Fruit fly (Drosophila melanogaster) whole organism, pupa: ENCODE measurements around the gene Aos1.

Experiments used
- CG10348 ChIP-seq: fragments of 200-800 bp; sonication (Bioruptor generic); IDR thresholded peaks from 2 replicates; pipeline ENCODE4 v1.3.6; 2022; ENCODE audit warnings: missing biosample characterization, missing genetic modification characterization
- CG12605 ChIP-seq: fragments of 200-800 bp; sonication (Bioruptor generic); IDR thresholded peaks from 2 replicates; pipeline ENCODE4 v1.3.6; 2022; ENCODE audit warnings: missing biosample characterization, missing genetic modification characterization
- CG13204 ChIP-seq: fragments of 200-800 bp; sonication (Bioruptor generic); optimal IDR thresholded peaks from 2 replicates; lab custom pipeline; 2018; ENCODE audit warnings: missing biosample characterization, mild to moderate bottlenecking, missing genetic modification characterization, moderate library complexity
- CG14655 ChIP-seq: fragments of 200-800 bp; sonication (Bioruptor generic); optimal IDR thresholded peaks from 3 replicates; lab custom pipeline; 2017; ENCODE audit warnings: mild to moderate bottlenecking, missing biosample characterization, missing genetic modification reagents, missing genetic modification characterization
- CG15710 ChIP-seq: fragments of 200-800 bp; sonication (Bioruptor generic); optimal IDR thresholded peaks from 2 replicates; lab custom pipeline; 2018; ENCODE audit warnings: missing biosample characterization, mild to moderate bottlenecking, missing genetic modification characterization, moderate library complexity
- CG17806 ChIP-seq: fragments of 200-800 bp; sonication (Bioruptor generic); optimal IDR thresholded peaks from 2 replicates; lab custom pipeline; 2018; ENCODE audit warnings: missing biosample characterization, mild to moderate bottlenecking, missing genetic modification characterization, moderate library complexity
- CG32121 ChIP-seq: fragments of 200-800 bp; sonication (Bioruptor generic); IDR thresholded peaks from 2 replicates; pipeline ENCODE4 v1.3.6; 2022; ENCODE audit warnings: missing biosample characterization, missing genetic modification characterization
- CG34367 ChIP-seq: fragments of 200-800 bp; sonication (Bioruptor generic); optimal IDR thresholded peaks from 2 replicates; lab custom pipeline; 2018; ENCODE audit warnings: missing biosample characterization, mild to moderate bottlenecking, missing genetic modification characterization
- CG4496 ChIP-seq: fragments of 200-800 bp; sonication (Bioruptor generic); IDR thresholded peaks from 3 replicates; pipeline ENCODE4 v1.3.6; 2022; ENCODE audit warnings: missing biosample characterization, missing genetic modification characterization
- CG8159 ChIP-seq: fragments of 200-800 bp; sonication (Bioruptor generic); optimal IDR thresholded peaks from 3 replicates; lab custom pipeline; 2018; ENCODE audit warnings: missing biosample characterization, mild to moderate bottlenecking, missing genetic modification characterization, moderate library complexity
- CG8301 ChIP-seq: fragments of 200-800 bp; sonication (Bioruptor generic); optimal IDR thresholded peaks from 2 replicates; lab custom pipeline; 2018; ENCODE audit warnings: missing biosample characterization, mild to moderate bottlenecking, missing genetic modification characterization
- CG9948 ChIP-seq: fragments of 200-800 bp; sonication (Bioruptor generic); optimal IDR thresholded peaks from 2 replicates; lab custom pipeline; 2018; ENCODE audit warnings: missing biosample characterization, mild to moderate bottlenecking, missing genetic modification characterization, moderate library complexity
- D1 ChIP-seq: fragments of 200-800 bp; sonication (Bioruptor generic); optimal IDR thresholded peaks from 2 replicates; lab custom pipeline; 2018; ENCODE audit warnings: missing biosample characterization, mild to moderate bottlenecking, missing genetic modification characterization, moderate library complexity
- EcR ChIP-seq: fragments of 200-800 bp; sonication (Bioruptor generic); optimal IDR thresholded peaks from 3 replicates; lab custom pipeline; 2019; ENCODE audit warnings: missing biosample characterization, missing genetic modification characterization, mild to moderate bottlenecking, moderate library complexity, missing genetic modification reagents
- Ets98B ChIP-seq: fragments of 200-800 bp; sonication (Bioruptor generic); IDR thresholded peaks from 2 replicates; pipeline ENCODE4 v1.3.6; 2022; ENCODE audit warnings: missing biosample characterization, missing genetic modification characterization
- Pif1A ChIP-seq: fragments of 200-800 bp; sonication (Bioruptor generic); optimal IDR thresholded peaks from 3 replicates; lab custom pipeline; 2016; ENCODE audit warnings: missing biosample characterization, missing genetic modification characterization
- Pif1B ChIP-seq: fragments of 200-800 bp; sonication (Bioruptor generic); optimal IDR thresholded peaks from 3 replicates; lab custom pipeline; 2016; ENCODE audit warnings: missing biosample characterization, missing genetic modification characterization
- Snoo ChIP-seq: fragments of 200-800 bp; sonication (Bioruptor generic); optimal IDR thresholded peaks from 3 replicates; lab custom pipeline; 2017; ENCODE audit warnings: missing biosample characterization, mild to moderate bottlenecking, missing genetic modification characterization, inconsistent platforms
- fd96Ca ChIP-seq: fragments of 200-800 bp; sonication (Bioruptor generic); IDR thresholded peaks from 3 replicates; pipeline ENCODE4 v1.3.6; 2022; ENCODE audit warnings: missing biosample characterization, missing genetic modification characterization
- gl ChIP-seq: fragments of 200-800 bp; sonication (Bioruptor generic); optimal IDR thresholded peaks from 2 replicates; lab custom pipeline; 2018; ENCODE audit warnings: missing biosample characterization, mild to moderate bottlenecking, missing genetic modification characterization
- rn ChIP-seq: fragments of 200-800 bp; sonication (Bioruptor generic); IDR thresholded peaks from 2 replicates; pipeline ENCODE4 v1.3.6; 2022; ENCODE audit warnings: missing biosample characterization, missing genetic modification characterization

Aos1 gene

dm6 chr3R:12451888-12452514 is 18.4 kb upstream of the Aos1 start, which contains the start of gene CG5509:
Gene CG5509 (plus strand): TSS chr3R:12452464.
- TF ChIP-seq gl (tag; lab: Kevin White, UChicago) (no peak), CG8301 (tag; lab: Kevin White, UChicago) (no peak), EcR (GFP tag; lab: Kevin White, UChicago) (peak; percentile 63), CG32121 (GFP tag; lab: Robert Waterston, UW) (no peak), CG10348 (GFP tag; lab: Robert Waterston, UW) (0 out of 2 replicates have a peak, but pooled peaks have one; percentile 9), Snoo (tag; lab: Kevin White, UChicago) (no peak), Ets98B (peak; percentile 43), CG14655 (GFP tag; lab: Kevin White, UChicago) (no peak), CG4496 (GFP tag; lab: Robert Waterston, UW) (0 out of 3 replicates have a peak, but pooled peaks have one; percentile 22), CG9948 (tag; lab: Kevin White, UChicago) (no peak), CG13204 (GFP tag; lab: Kevin White, UChicago) (peak; percentile 92), CG17806 (tag; lab: Kevin White, UChicago) (no peak)

dm6 chr3R:12451376-12451775 is 17.8 kb upstream of the Aos1 start:
- TF ChIP-seq CG8301 (tag; lab: Kevin White, UChicago) (peak; percentile 20), Snoo (tag; lab: Kevin White, UChicago) (no peak), CG4496 (GFP tag; lab: Robert Waterston, UW) (0 out of 3 replicates have a peak, but pooled peaks have one; percentile 49), fd96Ca (GFP tag; lab: Robert Waterston, UW) (no peak), CG13204 (GFP tag; lab: Kevin White, UChicago) (no peak), Pif1B (GFP tag; lab: Kevin White, UChicago) (no peak), CG9948 (tag; lab: Kevin White, UChicago) (peak; percentile 22), Pif1A (GFP tag; lab: Kevin White, UChicago) (no peak), gl (tag; lab: Kevin White, UChicago) (no peak), CG15710 (tag; lab: Kevin White, UChicago) (peak; percentile 21), CG14655 (GFP tag; lab: Kevin White, UChicago) (no peak), EcR (GFP tag; lab: Kevin White, UChicago) (no peak), CG32121 (GFP tag; lab: Robert Waterston, UW) (peak; percentile 22; the same call in 1 of the 2 replicates), CG17806 (tag; lab: Kevin White, UChicago) (peak; percentile 27), CG8159 (tag; lab: Kevin White, UChicago) (peak; percentile 32), CG34367 (peak; percentile 15), D1 (no peak), rn (GFP tag; lab: Robert Waterston, UW) (no peak), CG10348 (GFP tag; lab: Robert Waterston, UW) (0 out of 2 replicates have a peak, but pooled peaks have one; percentile 11), Ets98B (peak; percentile 29), CG12605 (0 out of 2 replicates have a peak, but pooled peaks have one; percentile 35)

- TF ChIP-seq rn (GFP tag; lab: Robert Waterston, UW) (no peak), EcR (GFP tag; lab: Kevin White, UChicago) (peak; percentile 91)
Observed at dm6 chr3R:12450713-12451259, 17.2 kb upstream of the Aos1 start.

- peak; percentile 5 for TF ChIP-seq Pif1A (GFP tag; lab: Kevin White, UChicago)
- no peak for TF ChIP-seq CG34367
- TF ChIP-seq CG8159 (tag; lab: Kevin White, UChicago): peak; percentile 18
- TF ChIP-seq gl (tag; lab: Kevin White, UChicago): peak; percentile 51
- no peak for TF ChIP-seq CG8301 (tag; lab: Kevin White, UChicago)
- no peak for TF ChIP-seq CG15710 (tag; lab: Kevin White, UChicago)
- no peak; the same call in 2 of the 3 replicates for TF ChIP-seq CG4496 (GFP tag; lab: Robert Waterston, UW)
- no peak for TF ChIP-seq Snoo (tag; lab: Kevin White, UChicago)
- peak; percentile 24; the same call in 1 of the 3 replicates for TF ChIP-seq fd96Ca (GFP tag; lab: Robert Waterston, UW)
- TF ChIP-seq CG9948 (tag; lab: Kevin White, UChicago): peak; percentile 5
- TF ChIP-seq Pif1B (GFP tag; lab: Kevin White, UChicago): no peak
- no peak for TF ChIP-seq rn (GFP tag; lab: Robert Waterston, UW)
- no peak for TF ChIP-seq Ets98B
- peak; percentile 43 for TF ChIP-seq CG32121 (GFP tag; lab: Robert Waterston, UW)
- TF ChIP-seq EcR (GFP tag; lab: Kevin White, UChicago): peak; percentile 34
- TF ChIP-seq CG14655 (GFP tag; lab: Kevin White, UChicago): no peak
- no peak for TF ChIP-seq CG10348 (GFP tag; lab: Robert Waterston, UW)
- TF ChIP-seq CG17806 (tag; lab: Kevin White, UChicago): no peak
- no peak for TF ChIP-seq CG12605
- TF ChIP-seq CG13204 (GFP tag; lab: Kevin White, UChicago): peak; percentile 52
- no peak for TF ChIP-seq D1
Observed at dm6 chr3R:12449617-12450242, 16.1 kb upstream of the Aos1 start.

DNA sequence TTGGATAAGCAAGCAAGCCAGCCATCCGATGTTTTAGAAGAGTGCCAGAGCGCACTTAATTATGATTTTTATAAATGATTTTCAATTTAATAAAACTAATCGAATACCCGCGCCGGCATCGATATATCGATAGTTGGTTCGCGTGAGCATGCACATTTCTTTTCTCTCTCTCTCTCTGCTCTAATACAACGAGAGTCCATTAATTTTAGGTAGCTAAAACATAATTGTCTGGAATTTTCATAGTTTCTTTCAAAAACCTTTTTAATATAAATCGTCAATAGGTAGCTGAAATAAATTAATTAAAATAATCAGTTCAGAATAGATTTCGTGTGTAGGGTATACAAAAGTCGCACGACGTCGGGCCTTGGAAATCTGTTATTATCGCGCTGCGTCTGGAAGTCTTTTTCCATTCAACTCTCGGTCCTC is 15.3 kb upstream of the Aos1 start, which contains the start of gene CG18549:
Gene CG18549 (plus strand): TSS at position 408 of the 426 bp plus-strand sequence.
- TF ChIP-seq gl (tag; lab: Kevin White, UChicago): peak; percentile 99
- TF ChIP-seq rn (GFP tag; lab: Robert Waterston, UW): peak; percentile 100
- peak; percentile 91 for TF ChIP-seq EcR (GFP tag; lab: Kevin White, UChicago)
- peak; percentile 100 for TF ChIP-seq CG32121 (GFP tag; lab: Robert Waterston, UW)
- peak; percentile 100 for TF ChIP-seq CG14655 (GFP tag; lab: Kevin White, UChicago)
- peak; percentile 100 for TF ChIP-seq CG9948 (tag; lab: Kevin White, UChicago)
- peak; percentile 99 for TF ChIP-seq CG10348 (GFP tag; lab: Robert Waterston, UW)
- TF ChIP-seq CG12605: peak; percentile 100
- peak; percentile 100 for TF ChIP-seq Snoo (tag; lab: Kevin White, UChicago)
- peak; percentile 100 for TF ChIP-seq CG8301 (tag; lab: Kevin White, UChicago)
- TF ChIP-seq CG13204 (GFP tag; lab: Kevin White, UChicago): peak; percentile 99
- peak; percentile 100 for TF ChIP-seq Pif1A (GFP tag; lab: Kevin White, UChicago)
- TF ChIP-seq fd96Ca (GFP tag; lab: Robert Waterston, UW): peak; percentile 100
- peak; percentile 100 for TF ChIP-seq D1
- TF ChIP-seq CG4496 (GFP tag; lab: Robert Waterston, UW): peak; percentile 100
- peak; percentile 100 for TF ChIP-seq CG8159 (tag; lab: Kevin White, UChicago)
- peak; percentile 100 for TF ChIP-seq Pif1B (GFP tag; lab: Kevin White, UChicago)
- peak; percentile 100 for TF ChIP-seq CG15710 (tag; lab: Kevin White, UChicago)
- peak; percentile 100 for TF ChIP-seq Ets98B
- peak; percentile 100 for TF ChIP-seq CG34367
- peak; percentile 100 for TF ChIP-seq CG17806 (tag; lab: Kevin White, UChicago)
